Worm (Caenorhabditis elegans) whole organism, L2 larva: Measurements from ENCODE around the gene C23G10.5.

Experiments used
- ZK546.5 ChIP-seq: sonication (generic microtip); optimal IDR thresholded peaks from 2 replicates; lab custom pipeline; 2017; ENCODE audit warnings: missing biosample characterization, missing genetic modification characterization
- alr-1 ChIP-seq: fragments of 150-350 bp; optimal IDR thresholded peaks from 2 replicates; lab custom pipeline; 2014; ENCODE audit warnings: missing biosample characterization, missing genetic modification characterization
- ama-1 ChIP-seq: fragments of 150-350 bp; optimal IDR thresholded peaks from 2 replicates; lab custom pipeline; 2018; ENCODE audit warnings: inconsistent platforms
- ceh-82 ChIP-seq: fragments of 150-350 bp; optimal IDR thresholded peaks from 2 replicates; lab custom pipeline; 2014; ENCODE audit warnings: missing biosample characterization, missing genetic modification characterization
- crh-2 ChIP-seq: sonication (generic microtip); optimal IDR thresholded peaks from 2 replicates; lab custom pipeline; 2017; ENCODE audit warnings: missing biosample characterization, missing genetic modification characterization
- elt-1 ChIP-seq: fragments of 150-350 bp; optimal IDR thresholded peaks from 2 replicates; lab custom pipeline; 2014; ENCODE audit warnings: missing biosample characterization, missing genetic modification characterization
- lin-11 ChIP-seq: fragments of 150-350 bp; sonication (generic microtip); optimal IDR thresholded peaks from 2 replicates; lab custom pipeline; 2014; ENCODE audit warnings: missing biosample characterization, missing genetic modification characterization, inconsistent platforms, mixed read lengths
- lsy-2 ChIP-seq, 2 experiments: fragments of 150-350 bp in 1 of 2; sonication (generic microtip) in 1 of 2; optimal IDR thresholded peaks; 2 replicates each; lab custom pipeline; 2014 to 2017; ENCODE audit warnings: missing biosample characterization in 2 of 2, missing genetic modification characterization in 2 of 2
- mdl-1 ChIP-seq, 2 experiments: fragments of 150-350 bp in 1 of 2; sonication (generic microtip) in 1 of 2; optimal IDR thresholded peaks; 2 replicates each; lab custom pipeline; 2017; ENCODE audit warnings: missing biosample characterization in 2 of 2, missing genetic modification characterization in 2 of 2
- nhr-10 ChIP-seq: sonication (generic microtip); optimal IDR thresholded peaks from 2 replicates; lab custom pipeline; 2017; ENCODE audit warnings: missing biosample characterization, missing genetic modification characterization
- nhr-11 ChIP-seq: fragments of 150-350 bp; optimal IDR thresholded peaks from 2 replicates; lab custom pipeline; 2014; ENCODE audit warnings: missing biosample characterization, missing genetic modification characterization
- ztf-11 ChIP-seq: sonication (generic microtip); optimal IDR thresholded peaks from 2 replicates; lab custom pipeline; 2017; ENCODE audit warnings: missing biosample characterization, missing genetic modification characterization

DNA sequence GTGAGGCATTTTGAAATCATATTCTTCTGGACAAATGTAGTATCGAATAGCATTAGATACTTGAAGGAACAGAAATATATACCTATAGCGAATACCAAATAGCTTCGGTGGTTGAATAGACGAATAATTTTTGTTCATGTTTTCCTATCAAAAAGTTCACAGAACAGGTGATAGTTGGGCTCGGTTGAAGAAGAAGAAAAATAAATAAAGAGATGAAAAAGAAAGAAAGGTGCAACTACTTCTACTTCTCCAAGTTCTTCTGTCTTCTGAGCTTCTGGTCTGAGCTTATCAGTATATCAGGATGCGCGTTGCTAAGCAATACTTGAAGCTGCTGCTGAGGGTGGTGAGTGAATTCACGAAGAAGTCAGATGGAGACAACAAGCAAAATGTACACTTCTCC is 23.0 kb downstream of the C23G10.5 start, which contains the start of gene C23G10.10:
- no peak for TF ChIP-seq lin-11
- no peak for TF ChIP-seq elt-1 (tag; lab: Kevin White, UChicago)
- TF ChIP-seq mdl-1 (tag; optimal IDR thresholded peaks at IDR 0.05; lab: Kevin White, UChicago): no peak
- TF ChIP-seq nhr-11 (tag; lab: Kevin White, UChicago): no peak
- TF ChIP-seq alr-1 (tag; lab: Kevin White, UChicago): no peak
- TF ChIP-seq nhr-10: no peak
- TF ChIP-seq ceh-82 (tag; lab: Kevin White, UChicago): no peak
- TF ChIP-seq ztf-11 (tag; lab: Kevin White, UChicago): no peak
- no peak for TF ChIP-seq ama-1
- no peak for TF ChIP-seq ZK546.5 (tag; lab: Kevin White, UChicago)
- TF ChIP-seq crh-2: no peak
- no peak for TF ChIP-seq lsy-2 (tag; optimal IDR thresholded peaks at IDR 0.05; lab: Kevin White, UChicago)
